Fruit fly (Drosophila melanogaster): Measurements from ENCODE around the gene LManII.
A peak's percentile ranks its signal among the peaks of the same experiment; 100 is the strongest.

DNA sequence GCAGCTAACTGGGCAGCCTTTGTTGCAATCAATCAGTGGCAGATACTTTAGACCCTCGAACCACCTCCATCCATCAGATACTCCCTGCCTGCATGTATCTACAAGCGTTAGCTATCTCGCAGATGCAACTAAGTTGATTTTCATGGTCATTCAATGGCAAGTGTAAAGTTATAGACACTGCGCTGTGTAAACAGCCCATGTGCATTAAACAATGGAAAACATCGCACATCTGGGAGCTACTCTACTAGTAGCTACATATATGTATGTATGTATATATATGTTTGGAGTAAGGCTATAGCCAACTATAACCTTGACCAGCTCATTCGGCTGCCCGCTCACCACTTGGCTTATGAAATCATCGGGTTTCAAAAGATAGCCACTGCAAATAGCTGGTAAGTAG lies 12.8 kb downstream of the LManII start:
- no peak for TF ChIP-seq Hr78 (GFP tag; optimal IDR thresholded peaks at IDR 0.05)
- TF ChIP-seq CG32767 (GFP tag; IDR thresholded peaks at IDR 0.05): no peak
- TF ChIP-seq Poxn (GFP tag; IDR thresholded peaks at IDR 0.05): no peak
- TF ChIP-seq Gug (GFP tag; IDR thresholded peaks at IDR 0.05): no peak
- TF ChIP-seq CG3726 (GFP tag; IDR thresholded peaks at IDR 0.05): no peak
- 0 out of 3 replicates have a peak, but pooled peaks have one; percentile 36 for TF ChIP-seq so (GFP tag; IDR thresholded peaks at IDR 0.05)
- TF ChIP-seq CG17568 (GFP tag; optimal IDR thresholded peaks at IDR 0.05): no peak

All from whole organism, embryonic.